Fruit fly (Drosophila melanogaster) whole organism, embryonic: ENCODE results near the gene Cyp313a3.
A peak's percentile ranks its signal among the peaks of the same experiment; 100 is the strongest.

Experiments used
- Bgb ChIP-seq: fragments of 200-800 bp; sonication (Bioruptor generic); IDR thresholded peaks from 2 replicates; pipeline ENCODE4 v1.3.6; 2022; ENCODE audit warnings: missing biosample characterization, missing genetic modification characterization; ENCODE audit not compliant: partially characterized antibody
- CG10209 ChIP-seq: fragments of 200-800 bp; sonication (Bioruptor generic); optimal IDR thresholded peaks from 3 replicates; lab custom pipeline; 2017; ENCODE audit warnings: missing biosample characterization, mild to moderate bottlenecking, missing genetic modification characterization, missing genetic modification reagents
- CG12769 ChIP-seq: fragments of 200-800 bp; sonication (Bioruptor generic); optimal IDR thresholded peaks from 2 replicates; lab custom pipeline; 2019; ENCODE audit warnings: missing biosample characterization, mild to moderate bottlenecking, missing genetic modification characterization, moderate library complexity
- CG12942 ChIP-seq: fragments of 200-800 bp; sonication (Bioruptor generic); optimal IDR thresholded peaks from 3 replicates; lab custom pipeline; 2016; ENCODE audit warnings: missing biosample characterization, missing genetic modification characterization
- CG13624 ChIP-seq: fragments of 200-800 bp; sonication (Bioruptor generic); optimal IDR thresholded peaks from 2 replicates; lab custom pipeline; 2016; ENCODE audit warnings: missing biosample characterization, missing genetic modification characterization
- CG14441 ChIP-seq: fragments of 200-800 bp; sonication (Bioruptor generic); IDR thresholded peaks from 2 replicates; pipeline ENCODE4 v1.3.6; 2022; ENCODE audit warnings: missing biosample characterization, missing genetic modification characterization
- CG14667 ChIP-seq: fragments of 200-800 bp; sonication (Bioruptor generic); IDR thresholded peaks from 2 replicates; pipeline ENCODE4 v1.3.6; 2022; ENCODE audit warnings: missing biosample characterization, missing genetic modification characterization
- CG14860 ChIP-seq: fragments of 200-800 bp; sonication (Bioruptor generic); IDR thresholded peaks from 3 replicates; pipeline ENCODE4 v1.3.6; 2022; ENCODE audit warnings: missing biosample characterization, missing genetic modification characterization; ENCODE audit not compliant: partially characterized antibody
- CG15479 ChIP-seq: fragments of 200-800 bp; sonication (Bioruptor generic); optimal IDR thresholded peaks from 3 replicates; lab custom pipeline; 2019; ENCODE audit warnings: missing biosample characterization, mild to moderate bottlenecking, missing genetic modification characterization, moderate library complexity
- CG16863 ChIP-seq: fragments of 200-800 bp; sonication (Bioruptor generic); optimal IDR thresholded peaks from 3 replicates; lab custom pipeline; 2016; ENCODE audit warnings: missing biosample characterization, missing genetic modification characterization
- CG17612 ChIP-seq: fragments of 200-800 bp; sonication (Bioruptor generic); IDR thresholded peaks from 2 replicates; pipeline ENCODE4 v1.3.6; 2022; ENCODE audit warnings: missing biosample characterization, missing genetic modification characterization
- CG30020 ChIP-seq: fragments of 200-800 bp; optimal IDR thresholded peaks from 2 replicates; lab custom pipeline; 2019; ENCODE audit warnings: missing biosample characterization, mild to moderate bottlenecking, missing genetic modification characterization, moderate library complexity
- CG3726 ChIP-seq: fragments of 200-800 bp; sonication (Bioruptor generic); IDR thresholded peaks from 3 replicates; pipeline ENCODE4, ENCODE4 v1.3.6; 2022; ENCODE audit warnings: missing biosample characterization, missing genetic modification characterization
- CG6254 ChIP-seq: fragments of 200-800 bp; sonication (Bioruptor generic); optimal IDR thresholded peaks from 3 replicates; lab custom pipeline; 2017; ENCODE audit warnings: mild to moderate bottlenecking, missing biosample characterization, missing genetic modification reagents, missing genetic modification characterization
- CoRest ChIP-seq: fragments of 200-800 bp; sonication (Bioruptor generic); optimal IDR thresholded peaks from 3 replicates; lab custom pipeline; 2018; ENCODE audit warnings: missing biosample characterization, mild to moderate bottlenecking, missing genetic modification characterization, moderate library complexity
- D19B ChIP-seq: fragments of 200-800 bp; sonication (Bioruptor generic); optimal IDR thresholded peaks from 2 replicates; lab custom pipeline; 2017; ENCODE audit warnings: missing biosample characterization, mild to moderate bottlenecking, missing genetic modification characterization
- E2f1 ChIP-seq: fragments of 200-800 bp; sonication (Bioruptor generic); IDR thresholded peaks from 2 replicates; pipeline ENCODE4 v1.3.6; 2022; ENCODE audit warnings: missing biosample characterization, missing genetic modification characterization
- E2f2 ChIP-seq: fragments of 200-800 bp; sonication (Bioruptor generic); IDR thresholded peaks from 2 replicates; pipeline ENCODE4 v1.3.6; 2022; ENCODE audit warnings: missing biosample characterization, missing genetic modification characterization
- Kr ChIP-seq: fragments of 200-800 bp; sonication (Bioruptor generic); optimal IDR thresholded peaks from 2 replicates; lab custom pipeline; 2017; ENCODE audit warnings: missing biosample characterization, mild to moderate bottlenecking, missing genetic modification characterization
- Nf-YB ChIP-seq: fragments of 200-800 bp; sonication (Bioruptor generic); optimal IDR thresholded peaks from 3 replicates; lab custom pipeline; 2019; ENCODE audit warnings: missing biosample characterization, mild to moderate bottlenecking, missing genetic modification characterization, moderate library complexity
- Ravus ChIP-seq: fragments of 200-800 bp; sonication (Bioruptor generic); IDR thresholded peaks from 2 replicates; pipeline ENCODE4 v1.3.6; 2022; ENCODE audit warnings: missing biosample characterization, missing genetic modification characterization
- Spps ChIP-seq: fragments of 200-800 bp; sonication (Bioruptor generic); optimal IDR thresholded peaks from 2 replicates; lab custom pipeline; 2018; ENCODE audit warnings: missing biosample characterization, mild to moderate bottlenecking, missing genetic modification characterization
- Taf1 ChIP-seq: fragments of 200-800 bp; sonication (Bioruptor generic); IDR thresholded peaks from 2 replicates; pipeline ENCODE4 v1.3.6; 2022; ENCODE audit warnings: missing biosample characterization, missing genetic modification characterization
- Vsx1 ChIP-seq: fragments of 200-800 bp; sonication (Bioruptor generic); optimal IDR thresholded peaks from 2 replicates; lab custom pipeline; 2017; ENCODE audit warnings: missing biosample characterization, mild to moderate bottlenecking, missing genetic modification characterization, missing genetic modification reagents
- abd-A ChIP-seq: fragments of 200-800 bp; sonication (Bioruptor generic); optimal IDR thresholded peaks from 3 replicates; lab custom pipeline; 2019; ENCODE audit warnings: missing biosample characterization, mild to moderate bottlenecking, missing genetic modification characterization, moderate library complexity
- al ChIP-seq: fragments of 200-800 bp; sonication (Bioruptor generic); IDR thresholded peaks from 2 replicates; pipeline ENCODE4 v1.3.6; 2022; ENCODE audit warnings: missing biosample characterization, missing genetic modification characterization
- ara ChIP-seq: fragments of 200-800 bp; sonication (Bioruptor generic); IDR thresholded peaks from 2 replicates; pipeline ENCODE4 v1.3.6; 2022; ENCODE audit warnings: missing biosample characterization, missing genetic modification characterization
- cad ChIP-seq: fragments of >200 bp; optimal IDR thresholded peaks from 2 replicates; lab custom pipeline; 2017; ENCODE audit warnings: missing biosample characterization, missing genetic modification characterization
- cato ChIP-seq: fragments of 200-800 bp; sonication (Bioruptor generic); optimal IDR thresholded peaks from 2 replicates; lab custom pipeline; 2016; ENCODE audit warnings: missing biosample characterization, missing genetic modification characterization, borderline replicate concordance
- cg ChIP-seq: fragments of 200-800 bp; sonication (Bioruptor generic); optimal IDR thresholded peaks from 3 replicates; lab custom pipeline; 2019; ENCODE audit warnings: missing biosample characterization, mild to moderate bottlenecking, missing genetic modification characterization, moderate library complexity
- dati ChIP-seq: fragments of 200-800 bp; sonication (Bioruptor generic); IDR thresholded peaks from 2 replicates; pipeline ENCODE4 v1.3.6; 2022; ENCODE audit warnings: missing biosample characterization, missing genetic modification characterization
- ems ChIP-seq: fragments of 200-800 bp; sonication (Bioruptor generic); optimal IDR thresholded peaks from 3 replicates; lab custom pipeline; 2016; ENCODE audit warnings: missing biosample characterization, missing genetic modification characterization
- eve ChIP-seq, 2 experiments: fragments of >200 bp; optimal IDR thresholded peaks; 2 replicates each; lab custom pipeline; 2017; ENCODE audit warnings: missing biosample characterization in 2 of 2, missing genetic modification characterization in 2 of 2
- gsb-n ChIP-seq: fragments of 200-800 bp; sonication (Bioruptor generic); optimal IDR thresholded peaks from 3 replicates; lab custom pipeline; 2018; ENCODE audit warnings: missing biosample characterization, mild to moderate bottlenecking, missing genetic modification characterization
- h ChIP-seq: fragments of >200 bp; optimal IDR thresholded peaks from 2 replicates; lab custom pipeline; 2017
- hbn ChIP-seq: fragments of 200-800 bp; sonication (Bioruptor generic); IDR thresholded peaks from 2 replicates; pipeline ENCODE4 v1.3.6; 2022; ENCODE audit warnings: missing biosample characterization, missing genetic modification characterization; ENCODE audit not compliant: partially characterized antibody
- insv ChIP-seq, 2 experiments: fragments of 200-800 bp; sonication (Bioruptor generic); optimal IDR thresholded peaks; 3 replicates each; lab custom pipeline; 2016 to 2018; ENCODE audit warnings: missing biosample characterization in 2 of 2, missing genetic modification characterization in 2 of 2
- onecut ChIP-seq: fragments of 200-800 bp; sonication (Bioruptor generic); IDR thresholded peaks from 2 replicates; pipeline ENCODE4 v1.3.6; 2022; ENCODE audit warnings: missing biosample characterization, missing genetic modification characterization
- p53 ChIP-seq: fragments of 200-800 bp; sonication (Bioruptor generic); optimal IDR thresholded peaks from 2 replicates; lab custom pipeline; 2016; ENCODE audit warnings: missing biosample characterization, missing genetic modification characterization
- prd ChIP-seq, 3 experiments: fragments of >200 bp in 2 of 3; fragments of 200-800 bp in 1 of 3; sonication (Bioruptor generic) in 1 of 3; optimal IDR thresholded peaks in 2 of 3; IDR thresholded peaks in 1 of 3; 2 replicates in 2 of 3; 3 replicates in 1 of 3; pipeline versions ENCODE4 v1.3.6 to Lab custom; 2017 to 2022; ENCODE audit warnings: missing biosample characterization in 1 of 3, missing genetic modification characterization in 1 of 3
- sens ChIP-seq: fragments of 200-800 bp; sonication (Bioruptor generic); peaks from one replicate; lab custom pipeline; 2016; ENCODE audit warnings: missing biosample characterization, missing genetic modification characterization
- sisA ChIP-seq: fragments of 200-800 bp; sonication (Bioruptor generic); IDR thresholded peaks from 2 replicates; pipeline ENCODE4 v1.3.6; 2022; ENCODE audit warnings: missing biosample characterization, missing genetic modification characterization
- ssp ChIP-seq: fragments of 200-800 bp; sonication (Bioruptor generic); IDR thresholded peaks from 2 replicates; pipeline ENCODE4 v1.3.6; 2022; ENCODE audit warnings: missing biosample characterization, missing genetic modification characterization
- tll ChIP-seq, 2 experiments: fragments of 200-800 bp in 1 of 2; fragments of >200 bp in 1 of 2; sonication (Bioruptor generic) in 1 of 2; optimal IDR thresholded peaks; 2 replicates each; lab custom pipeline; 2017 to 2019; ENCODE audit warnings: missing biosample characterization in 2 of 2, missing genetic modification characterization in 2 of 2, mild to moderate bottlenecking in 1 of 2, moderate library complexity in 1 of 2
- twi ChIP-seq: fragments of 200-800 bp; optimal IDR thresholded peaks from 2 replicates; lab custom pipeline; 2019; ENCODE audit warnings: missing biosample characterization, mild to moderate bottlenecking, missing genetic modification characterization, moderate library complexity
- zen ChIP-seq: fragments of 200-800 bp; sonication (Bioruptor generic); optimal IDR thresholded peaks from 3 replicates; lab custom pipeline; 2018; ENCODE audit warnings: missing biosample characterization, mild to moderate bottlenecking, missing genetic modification characterization, moderate library complexity
- zf30C ChIP-seq: fragments of 200-800 bp; sonication (Bioruptor generic); optimal IDR thresholded peaks from 3 replicates; lab custom pipeline; 2018; ENCODE audit warnings: missing biosample characterization, mild to moderate bottlenecking, missing genetic modification characterization

The Cyp313a3 gene

DNA sequence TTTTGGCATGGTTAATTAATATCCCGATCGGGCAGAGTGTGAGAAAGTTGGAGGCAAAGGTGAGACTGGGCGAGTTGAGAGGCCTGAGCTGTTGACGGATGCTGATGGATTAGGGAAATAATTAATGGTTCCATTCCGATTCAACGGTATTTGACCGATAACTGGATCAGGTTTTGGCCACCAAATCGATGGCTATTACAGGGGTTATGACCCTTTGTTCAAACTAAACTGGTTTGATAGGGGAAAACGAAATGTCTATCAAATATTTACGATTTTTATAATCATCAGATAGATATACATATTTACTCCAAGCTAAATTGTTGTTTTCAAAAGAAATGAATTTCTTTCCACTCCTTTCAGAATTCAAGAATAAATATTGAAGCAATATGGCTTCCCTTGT is 19.4 kb upstream of the Cyp313a3 start, which contains the start of the genes CG44037 and svp:
CG44037 (plus strand) TSS at position 301 of the 400 bp plus-strand sequence.
svp (plus strand) TSS at position 301 of the 400 bp plus-strand sequence.
- TF ChIP-seq ems (GFP tag; lab: Kevin White, UChicago) = no peak
- no peak for TF ChIP-seq CG12942 (GFP tag; lab: Kevin White, UChicago)
- no peak for TF ChIP-seq E2f1 (GFP tag; lab: Robert Waterston, UW)
- no peak for TF ChIP-seq CG13624 (GFP tag; lab: Kevin White, UChicago)
- no peak for TF ChIP-seq D19B
- TF ChIP-seq Spps (tag; lab: Kevin White, UChicago) = no peak
- TF ChIP-seq, all 482 proteins: peak for 0

DNA sequence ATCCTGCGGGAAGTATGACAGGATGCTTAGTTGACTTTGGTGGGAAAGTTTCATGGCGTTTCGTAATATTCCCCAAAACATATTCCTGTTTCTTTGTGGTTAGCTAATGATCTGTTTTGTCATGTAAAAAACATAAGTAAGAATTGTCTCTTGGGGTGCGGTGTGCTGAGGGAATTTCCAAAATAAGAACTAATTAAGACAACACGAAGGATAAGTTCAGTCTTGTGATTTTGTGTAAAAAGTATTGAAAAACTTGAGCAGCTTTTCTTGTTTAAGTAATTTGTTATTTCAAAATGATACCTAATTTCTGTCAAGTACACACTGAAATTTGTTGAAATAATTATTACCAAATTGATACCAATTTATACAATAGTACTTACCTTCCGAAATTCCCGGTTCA is 14.8 kb upstream of the Cyp313a3 start, which contains the start of gene CG3942:
CG3942 (plus strand) TSS at position 301 of the 400 bp plus-strand sequence.
- TF ChIP-seq ssp (GFP tag; lab: Robert Waterston, UW) (no peak), eve (GFP tag; optimal IDR thresholded peaks at IDR 0.05; lab: Kevin White, UChicago) (no peak), cg (GFP tag; lab: Kevin White, UChicago) (no peak), abd-A (tag; lab: Kevin White, UChicago) (no peak), dati (no peak), hbn (no peak), al (no peak)

DNA sequence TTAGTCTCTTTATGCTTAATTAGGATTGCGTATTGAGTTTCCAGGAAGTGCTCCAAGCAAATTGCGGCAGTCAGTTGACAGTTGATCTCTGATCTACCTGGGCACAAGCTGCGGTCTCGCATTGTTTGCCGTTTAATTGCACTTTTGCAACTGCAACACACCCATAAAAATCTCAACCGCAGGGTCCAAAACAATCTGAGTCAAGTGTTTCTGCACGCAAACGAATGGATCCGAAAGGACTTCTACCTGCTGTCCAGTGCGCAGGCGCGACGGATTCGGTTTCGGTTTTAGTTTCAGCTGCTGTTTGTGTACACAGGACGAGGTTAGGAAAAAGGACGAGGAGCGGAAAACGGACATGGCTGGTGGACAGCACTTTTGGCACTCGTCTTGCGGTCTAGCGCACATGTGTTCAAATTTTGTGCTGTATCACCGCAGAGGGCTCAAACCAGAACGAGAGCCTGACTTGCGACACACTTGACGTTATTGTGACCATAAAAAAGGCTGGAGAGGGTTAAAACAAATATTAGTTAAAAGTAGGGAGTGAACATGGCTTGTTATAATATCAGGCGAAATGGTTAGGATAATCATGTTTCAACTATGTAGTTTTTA is 13.5 kb upstream of the Cyp313a3 start:
- no peak for TF ChIP-seq CG14860 (GFP tag; lab: Robert Waterston, UW)
- peak; percentile 80 for TF ChIP-seq cad (GFP tag; lab: Kevin White, UChicago)
- TF ChIP-seq CG3726 (GFP tag; lab: Robert Waterston, UW) = no peak
- TF ChIP-seq ara (GFP tag; lab: Robert Waterston, UW) = 0 out of 2 replicates have a peak, but pooled peaks have one; percentile 16
- no peak for TF ChIP-seq Taf1 (GFP tag; lab: Robert Waterston, UW)
- no peak for TF ChIP-seq Vsx1 (GFP tag; lab: Kevin White, UChicago)
- no peak for TF ChIP-seq sens (GFP tag; lab: Kevin White, UChicago)
- TF ChIP-seq sisA (GFP tag; lab: Robert Waterston, UW) = no peak
- TF ChIP-seq p53 (GFP tag; lab: Kevin White, UChicago) = no peak
- TF ChIP-seq zen (tag; lab: Kevin White, UChicago) = peak; percentile 62
- peak; percentile 90 for TF ChIP-seq twi (tag; lab: Kevin White, UChicago)
- no peak for TF ChIP-seq Nf-YB
- TF ChIP-seq CG6254 (GFP tag; lab: Kevin White, UChicago) = no peak
- no peak for TF ChIP-seq cato (GFP tag; lab: Kevin White, UChicago)
- TF ChIP-seq tll (GFP tag; optimal IDR thresholded peaks at IDR 0.05; lab: Kevin White, UChicago) = peak in 1 of 2 experiments; percentile 100
- TF ChIP-seq CG17612 (GFP tag; lab: Robert Waterston, UW) = no peak
- no peak for TF ChIP-seq CG10209 (GFP tag; lab: Kevin White, UChicago)
- TF ChIP-seq Kr (GFP tag; lab: Kevin White, UChicago) = peak; percentile 80
- no peak for TF ChIP-seq CG14441
- peak in 1 of 2 experiments; percentile 77 for TF ChIP-seq insv (GFP tag; optimal IDR thresholded peaks at IDR 0.05; lab: Kevin White, UChicago)
- no peak for TF ChIP-seq CG16863
- no peak for TF ChIP-seq h
- no peak for TF ChIP-seq gsb-n (tag; lab: Kevin White, UChicago)
- no peak for TF ChIP-seq prd (optimal IDR thresholded peaks at IDR 0.05; lab: Kevin White, UChicago)
- no peak; the same call in 2 of the 3 replicates for TF ChIP-seq prd (GFP tag; IDR thresholded peaks at IDR 0.05; lab: Robert Waterston, UW)
- no peak for TF ChIP-seq ems (GFP tag; lab: Kevin White, UChicago)
- no peak for TF ChIP-seq CG30020 (tag; lab: Kevin White, UChicago)
- TF ChIP-seq Ravus (GFP tag; lab: Robert Waterston, UW) = no peak
- no peak for TF ChIP-seq CG12769 (tag; lab: Kevin White, UChicago)
- no peak for TF ChIP-seq E2f2 (GFP tag; lab: Robert Waterston, UW)
- TF ChIP-seq CoRest (tag; lab: Kevin White, UChicago) = no peak
- TF ChIP-seq zf30C = no peak
- TF ChIP-seq Bgb = no peak
- peak; percentile 90 for TF ChIP-seq CG15479 (GFP tag; lab: Kevin White, UChicago)
- no peak for TF ChIP-seq onecut (GFP tag; lab: Robert Waterston, UW)
- TF ChIP-seq CG14667 (GFP tag; lab: Robert Waterston, UW) = no peak
